Worm (Caenorhabditis elegans) whole organism, mixed stage, embryonic: ENCODE data around the gene D2023.4.
A peak's percentile ranks its signal among the peaks of the same experiment; 100 is the strongest.

Source experiments
- M03D4.4 ChIP-seq: sonication (generic microtip); optimal IDR thresholded peaks from 2 replicates; lab custom pipeline; 2017; ENCODE audit warnings: mild to moderate bottlenecking, missing genetic modification characterization, missing compliant biosample characterization
- bed-3 ChIP-seq: fragments of 200-800 bp; sonication (Bioruptor generic); optimal IDR thresholded peaks from 3 replicates; lab custom pipeline; 2018; ENCODE audit warnings: mild to moderate bottlenecking, missing genetic modification characterization, moderate library complexity, missing compliant biosample characterization
- blmp-1 ChIP-seq: fragments of 150-350 bp; optimal IDR thresholded peaks from 2 replicates; lab custom pipeline; 2014; ENCODE audit warnings: missing biosample characterization, missing genetic modification characterization
- ceh-39 ChIP-seq: fragments of 150-350 bp; optimal IDR thresholded peaks from 2 replicates; lab custom pipeline; 2014; ENCODE audit warnings: missing biosample characterization, missing genetic modification characterization
- ceh-43 ChIP-seq: fragments of 200-800 bp; sonication (Bioruptor generic); optimal IDR thresholded peaks from 2 replicates; lab custom pipeline; 2018; ENCODE audit warnings: mild to moderate bottlenecking, missing genetic modification characterization, moderate library complexity, missing compliant biosample characterization
- ceh-83 ChIP-seq: fragments of 200-800 bp; sonication (Bioruptor generic); optimal IDR thresholded peaks from 2 replicates; lab custom pipeline; 2018; ENCODE audit warnings: mild to moderate bottlenecking, missing genetic modification characterization, missing compliant biosample characterization
- ces-1 ChIP-seq: fragments of 150-350 bp; optimal IDR thresholded peaks from 2 replicates; lab custom pipeline; 2014; ENCODE audit warnings: missing biosample characterization, missing genetic modification reagents, missing genetic modification characterization
- cnd-1 ChIP-seq: fragments of 200-800 bp; sonication (Bioruptor generic); optimal IDR thresholded peaks from 2 replicates; lab custom pipeline; 2018; ENCODE audit warnings: mild to moderate bottlenecking, missing genetic modification characterization, missing compliant biosample characterization
- drap-1 ChIP-seq: fragments of 200-800 bp; sonication (Bioruptor generic); optimal IDR thresholded peaks from 3 replicates; lab custom pipeline; 2018; ENCODE audit warnings: mild to moderate bottlenecking, missing genetic modification characterization, missing compliant biosample characterization
- elt-1 ChIP-seq: sonication (generic microtip); optimal IDR thresholded peaks from 2 replicates; lab custom pipeline; 2017; ENCODE audit warnings: missing genetic modification characterization, mild to moderate bottlenecking, missing compliant biosample characterization, antibody characterized with exemption, moderate library complexity, borderline replicate concordance; ENCODE audit not compliant: insufficient read depth
- elt-3 ChIP-seq: fragments of 150-350 bp; optimal IDR thresholded peaks from 2 replicates; lab custom pipeline; 2014; ENCODE audit warnings: missing biosample characterization, missing genetic modification characterization
- flh-1 ChIP-seq: fragments of 200-800 bp; sonication (Bioruptor generic); optimal IDR thresholded peaks from 2 replicates; lab custom pipeline; 2018; ENCODE audit warnings: mild to moderate bottlenecking, missing genetic modification characterization, moderate library complexity, missing compliant biosample characterization
- ham-2 ChIP-seq: fragments of 200-800 bp; sonication (Bioruptor generic); optimal IDR thresholded peaks from 2 replicates; lab custom pipeline; 2018; ENCODE audit warnings: mild to moderate bottlenecking, missing genetic modification characterization, missing compliant biosample characterization
- hlh-1 ChIP-seq: fragments of 150-350 bp; optimal IDR thresholded peaks from 2 replicates; lab custom pipeline; 2014; ENCODE audit warnings: missing biosample characterization, missing genetic modification reagents, missing genetic modification characterization
- lin-13 ChIP-seq: fragments of 150-350 bp; optimal IDR thresholded peaks from 2 replicates; lab custom pipeline; 2014; ENCODE audit warnings: missing biosample characterization, missing genetic modification characterization
- lin-32 ChIP-seq: fragments of 200-800 bp; sonication (Bioruptor generic); optimal IDR thresholded peaks from 2 replicates; lab custom pipeline; 2018; ENCODE audit warnings: mild to moderate bottlenecking, missing genetic modification characterization, missing compliant biosample characterization
- lsy-2 ChIP-seq: fragments of 150-350 bp; optimal IDR thresholded peaks from 2 replicates; lab custom pipeline; 2014; ENCODE audit warnings: missing biosample characterization, missing genetic modification characterization
- mab-5 ChIP-seq: fragments of 150-350 bp; optimal IDR thresholded peaks from 2 replicates; lab custom pipeline; 2014; ENCODE audit warnings: missing biosample characterization, missing genetic modification characterization
- mep-1 ChIP-seq: fragments of 150-350 bp; optimal IDR thresholded peaks from 2 replicates; lab custom pipeline; 2017; ENCODE audit warnings: missing biosample characterization, missing genetic modification reagents, missing genetic modification characterization, inconsistent platforms
- mls-2 ChIP-seq: sonication (generic microtip); optimal IDR thresholded peaks from 2 replicates; lab custom pipeline; 2016; ENCODE audit warnings: mild to moderate bottlenecking, missing genetic modification characterization, moderate library complexity, missing compliant biosample characterization
- nhr-12 ChIP-seq: fragments of 150-350 bp; optimal IDR thresholded peaks from 2 replicates; lab custom pipeline; 2014; ENCODE audit warnings: missing biosample characterization, missing genetic modification characterization
- nhr-2 ChIP-seq: fragments of 150-350 bp; optimal IDR thresholded peaks from 2 replicates; lab custom pipeline; 2014; ENCODE audit warnings: missing biosample characterization, missing genetic modification characterization
- nhr-237 ChIP-seq: fragments of 150-350 bp; optimal IDR thresholded peaks from 2 replicates; lab custom pipeline; 2014; ENCODE audit warnings: missing biosample characterization, missing genetic modification characterization
- nhr-28 ChIP-seq: fragments of 150-350 bp; optimal IDR thresholded peaks from 2 replicates; lab custom pipeline; 2014; ENCODE audit warnings: missing biosample characterization, missing genetic modification characterization
- nhr-76 ChIP-seq: sonication (generic microtip); optimal IDR thresholded peaks from 2 replicates; lab custom pipeline; 2017; ENCODE audit warnings: missing biosample characterization, missing genetic modification characterization
- pha-4 ChIP-seq: fragments of 150-350 bp; optimal IDR thresholded peaks from 2 replicates; lab custom pipeline; 2018; ENCODE audit warnings: missing biosample characterization, missing genetic modification reagents, missing genetic modification characterization
- sem-2 ChIP-seq: fragments of 200-800 bp; sonication (Bioruptor generic); optimal IDR thresholded peaks from 2 replicates; lab custom pipeline; 2018; ENCODE audit warnings: mild to moderate bottlenecking, missing genetic modification characterization, missing compliant biosample characterization
- snpc-4 ChIP-seq: fragments of 150-350 bp; optimal IDR thresholded peaks from 2 replicates; lab custom pipeline; 2014; ENCODE audit warnings: missing biosample characterization, missing genetic modification characterization
- sptf-1 ChIP-seq: sonication (generic microtip); optimal IDR thresholded peaks from 2 replicates; lab custom pipeline; 2017; ENCODE audit warnings: mild to moderate bottlenecking, missing genetic modification characterization, moderate library complexity, missing compliant biosample characterization
- tbx-8 ChIP-seq: fragments of 200-800 bp; sonication (Bioruptor generic); optimal IDR thresholded peaks from 2 replicates; lab custom pipeline; 2018; ENCODE audit warnings: mild to moderate bottlenecking, missing genetic modification characterization, moderate library complexity, missing compliant biosample characterization
- unc-120 ChIP-seq: sonication (generic microtip); optimal IDR thresholded peaks from 2 replicates; lab custom pipeline; 2017; ENCODE audit warnings: missing genetic modification characterization, missing compliant biosample characterization; ENCODE audit not compliant: poor library complexity, severe bottlenecking
- unc-39 ChIP-seq: fragments of 150-350 bp; optimal IDR thresholded peaks from 2 replicates; lab custom pipeline; 2014; ENCODE audit warnings: missing biosample characterization, missing genetic modification characterization
- unc-62 ChIP-seq: fragments of 150-350 bp; optimal IDR thresholded peaks from 2 replicates; lab custom pipeline; 2014; ENCODE audit warnings: missing biosample characterization, missing genetic modification reagents, missing genetic modification characterization
- zip-8 ChIP-seq: fragments of 150-350 bp; optimal IDR thresholded peaks from 2 replicates; lab custom pipeline; 2014; ENCODE audit warnings: missing biosample characterization, missing genetic modification characterization
- ztf-11 ChIP-seq: fragments of 150-350 bp; optimal IDR thresholded peaks from 2 replicates; lab custom pipeline; 2014; ENCODE audit warnings: missing biosample characterization, missing genetic modification characterization

The D2023.4 gene

ce11 chrV:11852305-11852704 lies 26.7 kb upstream of the D2023.4 start:
- TF ChIP-seq ces-1 (GFP tag; lab: Kevin White, UChicago) (peak; percentile 37), mls-2 (tag; lab: Kevin White, UChicago) (peak; percentile 30), lin-32 (GFP tag; lab: Kevin White, UChicago) (no peak), ceh-39 (tag; lab: Kevin White, UChicago) (no peak), pha-4 (tag; lab: Kevin White, UChicago) (no peak), sptf-1 (tag; lab: Kevin White, UChicago) (no peak)
- TF ChIP-seq, all 35 proteins: peak for 2

ce11 chrV:11849408-11849807 lies 23.8 kb upstream of the D2023.4 start:
- no peak for TF ChIP-seq ztf-11 (tag; lab: Kevin White, UChicago)

- TF ChIP-seq nhr-237 (tag; lab: Kevin White, UChicago) (no peak), cnd-1 (tag; lab: Kevin White, UChicago) (no peak), ces-1 (GFP tag; lab: Kevin White, UChicago) (no peak), ztf-11 (tag; lab: Kevin White, UChicago) (no peak), ham-2 (GFP tag; lab: Kevin White, UChicago) (no peak), elt-1 (tag; lab: Kevin White, UChicago) (no peak), nhr-28 (tag; lab: Kevin White, UChicago) (no peak), mep-1 (tag; lab: Kevin White, UChicago) (no peak), elt-3 (tag; lab: Kevin White, UChicago) (no peak)
- TF ChIP-seq, all 35 proteins: peak for 0
Observed at ce11 chrV:11846969-11847368, 21.4 kb upstream of the D2023.4 start.

DNA sequence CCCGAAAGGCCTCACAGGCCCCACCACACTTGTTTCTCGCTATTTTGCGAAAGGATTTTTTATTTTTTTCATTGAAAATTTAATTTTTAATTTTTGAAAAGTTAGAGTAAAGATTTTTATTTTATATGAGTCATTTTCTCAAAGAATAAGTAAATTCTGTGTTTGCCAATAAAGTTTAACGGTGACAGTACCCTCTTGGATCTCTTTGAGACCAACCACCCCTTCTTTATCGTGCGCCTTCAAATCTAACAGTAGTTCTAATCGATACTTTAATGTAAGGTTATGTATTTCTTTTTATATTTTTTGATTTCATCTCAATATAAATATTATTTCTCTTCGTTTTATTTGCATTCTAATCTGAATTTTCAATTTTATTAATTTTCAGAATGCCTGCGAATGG lies 19.9 kb upstream of the D2023.4 start, which contains the start of gene hmp-1:
Gene hmp-1, plus strand, starts transcription at position 380 of the 400 bp plus-strand sequence.
- TF ChIP-seq hlh-1 = no peak
- no peak for TF ChIP-seq sem-2
- no peak for TF ChIP-seq tbx-8
- TF ChIP-seq unc-120 (tag; lab: Kevin White, UChicago) = no peak
- TF ChIP-seq nhr-12 = no peak
- no peak for TF ChIP-seq lsy-2
- TF ChIP-seq bed-3 (GFP tag; lab: Kevin White, UChicago) = no peak
- no peak for TF ChIP-seq unc-62

DNA sequence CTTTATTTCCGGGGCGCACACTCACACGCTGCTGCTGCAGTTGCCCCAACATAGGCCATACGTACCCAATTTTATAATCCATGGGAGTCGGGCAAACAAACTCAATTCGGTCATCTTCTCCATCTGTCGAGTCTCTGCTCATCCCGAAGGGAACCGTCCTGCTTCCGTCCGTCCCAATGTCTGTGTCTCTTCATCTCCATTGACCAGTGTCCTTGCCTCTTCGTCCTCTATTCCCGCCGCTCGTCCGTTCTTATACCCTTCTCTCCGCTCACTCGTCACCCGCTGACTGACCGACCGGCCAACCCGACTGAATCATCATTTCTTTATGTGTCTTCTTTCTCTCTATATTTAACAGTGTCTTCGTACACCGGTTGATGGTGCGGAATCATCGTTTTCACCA lies 19.3 kb upstream of the D2023.4 start:
- TF ChIP-seq nhr-2 (tag; lab: Kevin White, UChicago) = peak; percentile 90
- peak; percentile 56 for TF ChIP-seq mls-2 (tag; lab: Kevin White, UChicago)
- TF ChIP-seq mep-1 (tag; lab: Kevin White, UChicago) = no peak
- no peak for TF ChIP-seq unc-39 (tag; lab: Kevin White, UChicago)
- no peak for TF ChIP-seq pha-4 (tag; lab: Kevin White, UChicago)
- peak; percentile 9 for TF ChIP-seq unc-120 (tag; lab: Kevin White, UChicago)
- no peak for TF ChIP-seq elt-1 (tag; lab: Kevin White, UChicago)
- TF ChIP-seq ceh-39 (tag; lab: Kevin White, UChicago) = no peak
- no peak for TF ChIP-seq nhr-76 (tag; lab: Kevin White, UChicago)
- TF ChIP-seq M03D4.4 = peak; percentile 39
- peak; percentile 39 for TF ChIP-seq sptf-1 (tag; lab: Kevin White, UChicago)
- TF ChIP-seq zip-8 (tag; lab: Kevin White, UChicago) = no peak
- TF ChIP-seq lin-32 (GFP tag; lab: Kevin White, UChicago) = no peak
- no peak for TF ChIP-seq blmp-1 (tag; lab: Kevin White, UChicago)
- TF ChIP-seq unc-62 = peak; percentile 50
- no peak for TF ChIP-seq ceh-83
- no peak for TF ChIP-seq nhr-12
- no peak for TF ChIP-seq mab-5 (tag; lab: Kevin White, UChicago)
- no peak for TF ChIP-seq elt-3 (tag; lab: Kevin White, UChicago)
- peak; percentile 35 for TF ChIP-seq lin-13 (tag; lab: Kevin White, UChicago)
- no peak for TF ChIP-seq nhr-28 (tag; lab: Kevin White, UChicago)
- TF ChIP-seq bed-3 (GFP tag; lab: Kevin White, UChicago) = no peak
- no peak for TF ChIP-seq drap-1 (GFP tag; lab: Kevin White, UChicago)
- peak; percentile 84 for TF ChIP-seq cnd-1 (tag; lab: Kevin White, UChicago)
- peak; percentile 91 for TF ChIP-seq ces-1 (GFP tag; lab: Kevin White, UChicago)
- TF ChIP-seq ceh-43 (GFP tag; lab: Kevin White, UChicago) = no peak
- no peak for TF ChIP-seq tbx-8
- no peak for TF ChIP-seq lsy-2
- peak; percentile 59 for TF ChIP-seq ham-2 (GFP tag; lab: Kevin White, UChicago)
- no peak for TF ChIP-seq sem-2
- no peak for TF ChIP-seq ztf-11 (tag; lab: Kevin White, UChicago)
- no peak for TF ChIP-seq snpc-4 (tag; lab: Kevin White, UChicago)
- peak; percentile 3 for TF ChIP-seq hlh-1
- no peak for TF ChIP-seq flh-1
- TF ChIP-seq nhr-237 (tag; lab: Kevin White, UChicago) = no peak
